Worm (Caenorhabditis elegans): Measurements from ENCODE around the gene T16G12.10.

T16G12.10 gene

ce11 chrIII:10096525-10096972 is 40.6 kb upstream of the T16G12.10 start (continued):
- TF ChIP-seq unc-62 (GFP tag; optimal IDR thresholded peaks at IDR 0.05), result no peak
- TF ChIP-seq zip-4 (GFP tag; optimal IDR thresholded peaks at IDR 0.05), result peak; percentile 24
- no peak for TF ChIP-seq ceh-63 (GFP tag; optimal IDR thresholded peaks at IDR 0.05)
- TF ChIP-seq aha-1 (tag; optimal IDR thresholded peaks at IDR 0.05), result no peak
- peak; percentile 86 for TF ChIP-seq nhr-19 (GFP tag; conservative IDR thresholded peaks at IDR 0.05)
- peak; percentile 79 for TF ChIP-seq mef-2 (tag; optimal IDR thresholded peaks at IDR 0.05)
- TF ChIP-seq ceh-90 (tag; optimal IDR thresholded peaks at IDR 0.05), result no peak
- TF ChIP-seq aly-2 (tag; optimal IDR thresholded peaks at IDR 0.05), result peak; percentile 78
- TF ChIP-seq nhr-237 (tag; optimal IDR thresholded peaks at IDR 0.05), result peak; percentile 78
- TF ChIP-seq sup-37 (GFP tag; optimal IDR thresholded peaks at IDR 0.05), result no peak
- peak; percentile 50; the same call in 1 of the 2 replicates for TF ChIP-seq mab-9 (GFP tag; IDR thresholded peaks at IDR 0.05)
- TF ChIP-seq nhr-11 (tag; optimal IDR thresholded peaks at IDR 0.05), result peak; percentile 87
- peak; percentile 80 for TF ChIP-seq lin-35 (GFP tag; optimal IDR thresholded peaks at IDR 0.05)

ce11 chrIII:10095377-10095776 is 39.4 kb upstream of the T16G12.10 start:
- TF ChIP-seq mef-2 (tag; optimal IDR thresholded peaks at IDR 0.05), result no peak
- TF ChIP-seq F16B12.6 (tag; optimal IDR thresholded peaks at IDR 0.05), result no peak
- TF ChIP-seq lsy-2 (tag; optimal IDR thresholded peaks at IDR 0.05), result peak in 1 of 2 experiments; percentile 49
- no peak for TF ChIP-seq fkh-8 (tag; optimal IDR thresholded peaks at IDR 0.05)
- TF ChIP-seq lin-35 (GFP tag; optimal IDR thresholded peaks at IDR 0.05), result peak in 1 of 2 experiments; percentile 6
- TF ChIP-seq pqm-1 (tag; optimal IDR thresholded peaks at IDR 0.05), result no peak
- TF ChIP-seq unc-130 (tag; optimal IDR thresholded peaks at IDR 0.05), result no peak
- TF ChIP-seq ztf-4 (tag; optimal IDR thresholded peaks at IDR 0.05), result no peak
- TF ChIP-seq grh-1 (GFP tag; IDR thresholded peaks at IDR 0.05), result no peak
- no peak for TF ChIP-seq irx-1 (tag; optimal IDR thresholded peaks at IDR 0.05)
- TF ChIP-seq alr-1 (tag; optimal IDR thresholded peaks at IDR 0.05; ENCODE audit: borderline replicate concordance), result no peak
- TF ChIP-seq nhr-76 (tag; optimal IDR thresholded peaks at IDR 0.05), result no peak
- no peak for TF ChIP-seq nhr-85 (tag)
- no peak for TF ChIP-seq lin-13 (GFP tag; optimal IDR thresholded peaks at IDR 0.05)
- TF ChIP-seq sox-4 (tag; optimal IDR thresholded peaks at IDR 0.05), result no peak
- TF ChIP-seq fkh-4 (tag; optimal IDR thresholded peaks at IDR 0.05; ENCODE audit: borderline replicate concordance), result no peak
- TF ChIP-seq snpc-4 (tag; optimal IDR thresholded peaks at IDR 0.05), result no peak
- no peak for TF ChIP-seq rnt-1 (tag; optimal IDR thresholded peaks at IDR 0.05)
- no peak for TF ChIP-seq swsn-7 (tag; optimal IDR thresholded peaks at IDR 0.05)
- TF ChIP-seq blmp-1 (tag; optimal IDR thresholded peaks at IDR 0.05), result peak; percentile 8
- no peak for TF ChIP-seq hlh-17 (GFP tag; optimal IDR thresholded peaks at IDR 0.05; ENCODE audit: borderline replicate concordance)
- TF ChIP-seq xbp-1 (tag; optimal IDR thresholded peaks at IDR 0.05), result no peak
- TF ChIP-seq snu-23 (GFP tag; optimal IDR thresholded peaks at IDR 0.05), result no peak
- TF ChIP-seq C34B4.2 (tag; optimal IDR thresholded peaks at IDR 0.05), result no peak
- TF ChIP-seq dpl-1 (GFP tag; optimal IDR thresholded peaks at IDR 0.05), result no peak
- no peak for TF ChIP-seq ceh-8 (GFP tag; optimal IDR thresholded peaks at IDR 0.05)

ce11 chrIII:10094538-10094937 is 38.6 kb upstream of the T16G12.10 start:
- TF ChIP-seq unc-86 (tag; optimal IDR thresholded peaks at IDR 0.05) (no peak), snu-23 (GFP tag; optimal IDR thresholded peaks at IDR 0.05) (peak; percentile 56), dpl-1 (GFP tag; optimal IDR thresholded peaks at IDR 0.05) (peak in 1 of 3 experiments; percentile 11), grh-1 (GFP tag; IDR thresholded peaks at IDR 0.05) (no peak), mab-9 (GFP tag; IDR thresholded peaks at IDR 0.05) (no peak), nhr-28 (tag; optimal IDR thresholded peaks at IDR 0.05) (no peak), nhr-237 (tag; optimal IDR thresholded peaks at IDR 0.05) (no peak), swsn-7 (tag; optimal IDR thresholded peaks at IDR 0.05) (peak; percentile 21), pag-3 (tag; optimal IDR thresholded peaks at IDR 0.05; ENCODE audit: borderline replicate concordance, insufficient read depth) (no peak), egl-27 (tag; optimal IDR thresholded peaks at IDR 0.05) (no peak), alr-1 (tag; optimal IDR thresholded peaks at IDR 0.05; ENCODE audit: borderline replicate concordance) (no peak), nhr-20 (tag; optimal IDR thresholded peaks at IDR 0.05) (peak; percentile 23), nhr-84 (tag; optimal IDR thresholded peaks at IDR 0.05) (no peak), unc-98 (GFP tag; IDR thresholded peaks at IDR 0.05) (no peak), C16A3.4 (tag; optimal IDR thresholded peaks at IDR 0.05) (no peak), blmp-1 (tag; optimal IDR thresholded peaks at IDR 0.05) (peak; percentile 43), mep-1 (tag; optimal IDR thresholded peaks at IDR 0.05) (peak; percentile 22), unc-30 (tag; optimal IDR thresholded peaks at IDR 0.05) (no peak), lin-14 (GFP tag; optimal IDR thresholded peaks at IDR 0.05) (peak; percentile 60), C04F5.9 (tag; optimal IDR thresholded peaks at IDR 0.05) (no peak), dsc-1 (tag; optimal IDR thresholded peaks at IDR 0.05) (peak; percentile 32), nhr-85 (tag) (peak; percentile 80), rnt-1 (tag; optimal IDR thresholded peaks at IDR 0.05) (peak; percentile 33), fkh-4 (tag; optimal IDR thresholded peaks at IDR 0.05; ENCODE audit: borderline replicate concordance) (no peak)
